Worm (Caenorhabditis elegans) whole organism, L1 larva: ENCODE data around the gene F32D8.13.

Experiments
- C04F5.9 ChIP-seq: sonication (generic microtip); optimal IDR thresholded peaks from 2 replicates; lab custom pipeline; 2016; ENCODE audit warnings: missing genetic modification characterization, missing compliant biosample characterization
- C34B4.2 ChIP-seq: sonication (generic microtip); optimal IDR thresholded peaks from 2 replicates; lab custom pipeline; 2017; ENCODE audit warnings: mild to moderate bottlenecking, missing genetic modification characterization, missing compliant biosample characterization
- F16B12.6 ChIP-seq: fragments of 150-350 bp; optimal IDR thresholded peaks from 2 replicates; lab custom pipeline; 2014; ENCODE audit warnings: missing biosample characterization, missing genetic modification characterization
- aha-1 ChIP-seq: fragments of 150-350 bp; optimal IDR thresholded peaks from 2 replicates; lab custom pipeline; 2014; ENCODE audit warnings: missing biosample characterization, missing genetic modification characterization
- aly-2 ChIP-seq: fragments of 150-350 bp; optimal IDR thresholded peaks from 2 replicates; lab custom pipeline; 2014; ENCODE audit warnings: missing biosample characterization, missing genetic modification characterization
- blmp-1 ChIP-seq: fragments of 150-350 bp; optimal IDR thresholded peaks from 2 replicates; lab custom pipeline; 2014; ENCODE audit warnings: missing biosample characterization, missing genetic modification characterization
- ceh-63 ChIP-seq: fragments of 200-800 bp; sonication (Bioruptor generic); optimal IDR thresholded peaks from 2 replicates; lab custom pipeline; 2018; ENCODE audit warnings: mild to moderate bottlenecking, missing genetic modification characterization, missing compliant biosample characterization
- ceh-82 ChIP-seq, 3 experiments: fragments of 150-350 bp in 1 of 3; sonication (generic microtip) in 2 of 3; optimal IDR thresholded peaks; 2 replicates each; lab custom pipeline; 2014 to 2017; ENCODE audit warnings: missing biosample characterization in 3 of 3, missing genetic modification characterization in 3 of 3
- ceh-88 ChIP-seq: fragments of 200-800 bp; sonication (Bioruptor generic); IDR thresholded peaks from 2 replicates; pipeline ENCODE4 v1.3.6; 2022; ENCODE audit warnings: missing genetic modification characterization, missing compliant biosample characterization
- dpl-1 ChIP-seq, 3 experiments: fragments of 150-350 bp in 2 of 3; sonication (generic microtip) in 1 of 3; optimal IDR thresholded peaks; 2 replicates each; lab custom pipeline; 2014 to 2017; ENCODE audit warnings: missing biosample characterization in 3 of 3, missing genetic modification characterization in 3 of 3, missing genetic modification reagents in 3 of 3
- efl-3 ChIP-seq: fragments of 200-800 bp; sonication (Bioruptor generic); optimal IDR thresholded peaks from 2 replicates; lab custom pipeline; 2018; ENCODE audit warnings: mild to moderate bottlenecking, missing genetic modification characterization, missing compliant biosample characterization
- egl-13 ChIP-seq: sonication (generic microtip); optimal IDR thresholded peaks from 2 replicates; lab custom pipeline; 2016; ENCODE audit warnings: missing genotype, missing genetic modification reagents, missing genetic modification characterization, missing compliant biosample characterization
- egl-27 ChIP-seq, 2 experiments: fragments of 150-350 bp in 1 of 2; sonication (generic microtip); optimal IDR thresholded peaks; 3 replicates each; lab custom pipeline; 2017 to 2018; ENCODE audit warnings: missing biosample characterization in 2 of 2, missing genetic modification characterization in 2 of 2, missing genetic modification reagents in 2 of 2
- elt-3 ChIP-seq, 6 experiments: fragments of 150-350 bp in 1 of 6; sonication (generic microtip); optimal IDR thresholded peaks; 2 replicates each; lab custom pipeline; 2017 to 2018; ENCODE audit warnings: missing biosample characterization in 6 of 6, missing genetic modification characterization in 6 of 6, inconsistent platforms in 1 of 6
- fkh-4 ChIP-seq: sonication (generic microtip); optimal IDR thresholded peaks from 2 replicates; lab custom pipeline; 2016; ENCODE audit warnings: missing compliant biosample characterization, missing genetic modification characterization, borderline replicate concordance
- fos-1 ChIP-seq: fragments of 150-350 bp; optimal IDR thresholded peaks from 2 replicates; lab custom pipeline; 2014; ENCODE audit warnings: missing biosample characterization, missing genetic modification characterization
- grh-1 ChIP-seq: fragments of 200-800 bp; sonication (Bioruptor generic); IDR thresholded peaks from 2 replicates; pipeline ENCODE4 v1.3.6; 2022; ENCODE audit warnings: missing genetic modification reagents, missing genetic modification characterization, missing compliant biosample characterization
- hlh-4 ChIP-seq: sonication (generic microtip); optimal IDR thresholded peaks from 2 replicates; lab custom pipeline; 2016; ENCODE audit warnings: mild to moderate bottlenecking, missing genetic modification characterization, missing compliant biosample characterization
- hpl-2 ChIP-seq: fragments of 150-350 bp; optimal IDR thresholded peaks from 2 replicates; lab custom pipeline; 2014; ENCODE audit warnings: missing biosample characterization, missing genetic modification reagents, missing genetic modification characterization
- irx-1 ChIP-seq: sonication (generic microtip); optimal IDR thresholded peaks from 2 replicates; lab custom pipeline; 2016; ENCODE audit warnings: missing genetic modification characterization, missing compliant biosample characterization
- isw-1 ChIP-seq: fragments of 200-800 bp; sonication (Bioruptor generic); IDR thresholded peaks from 2 replicates; pipeline ENCODE4 v1.3.6; 2022; ENCODE audit warnings: missing genetic modification characterization, missing compliant biosample characterization
- jun-1 ChIP-seq: fragments of 150-350 bp; optimal IDR thresholded peaks from 2 replicates; lab custom pipeline; 2014; ENCODE audit warnings: missing biosample characterization, missing genetic modification reagents, missing genetic modification characterization
- lin-14 ChIP-seq: fragments of 200-800 bp; sonication (Bioruptor generic); optimal IDR thresholded peaks from 2 replicates; lab custom pipeline; 2018; ENCODE audit warnings: mild to moderate bottlenecking, missing genetic modification characterization, moderate library complexity, missing compliant biosample characterization
- lin-35 ChIP-seq, 2 experiments: fragments of 150-350 bp; optimal IDR thresholded peaks; 2 replicates each; lab custom pipeline; 2014; ENCODE audit warnings: missing biosample characterization in 2 of 2, missing genetic modification characterization in 2 of 2, missing genetic modification reagents in 2 of 2
- lin-39 ChIP-seq: fragments of 150-350 bp; optimal IDR thresholded peaks from 2 replicates; lab custom pipeline; 2014; ENCODE audit warnings: missing biosample characterization, missing genetic modification reagents, missing genetic modification characterization
- lir-3 ChIP-seq: sonication (generic microtip); optimal IDR thresholded peaks from 2 replicates; lab custom pipeline; 2016; ENCODE audit warnings: mild to moderate bottlenecking, missing genetic modification characterization, moderate library complexity, missing compliant biosample characterization; ENCODE audit not compliant: poor library complexity
- mab-9 ChIP-seq: fragments of 200-800 bp; sonication (Bioruptor generic); IDR thresholded peaks from 2 replicates; pipeline ENCODE4 v1.3.6; 2022; ENCODE audit warnings: missing genetic modification reagents, missing genetic modification characterization, missing compliant biosample characterization
- mdl-1 ChIP-seq, 2 experiments: fragments of 150-350 bp; optimal IDR thresholded peaks; 2 replicates each; lab custom pipeline; 2014 to 2017; ENCODE audit warnings: missing biosample characterization in 2 of 2, missing genetic modification characterization in 2 of 2, inconsistent platforms in 1 of 2
- mef-2 ChIP-seq: fragments of 150-350 bp; optimal IDR thresholded peaks from 2 replicates; lab custom pipeline; 2014; ENCODE audit warnings: missing biosample characterization, missing genetic modification characterization
- nhr-20 ChIP-seq: sonication (generic microtip); optimal IDR thresholded peaks from 2 replicates; lab custom pipeline; 2016; ENCODE audit warnings: mild to moderate bottlenecking, missing genetic modification characterization, missing compliant biosample characterization
- nhr-237 ChIP-seq: fragments of 150-350 bp; optimal IDR thresholded peaks from 2 replicates; lab custom pipeline; 2014; ENCODE audit warnings: missing biosample characterization, missing genetic modification characterization
- nhr-28 ChIP-seq: fragments of 150-350 bp; optimal IDR thresholded peaks from 2 replicates; lab custom pipeline; 2014; ENCODE audit warnings: missing biosample characterization, missing genetic modification characterization
- nhr-71 ChIP-seq: sonication (generic microtip); optimal IDR thresholded peaks from 2 replicates; lab custom pipeline; 2016; ENCODE audit warnings: mild to moderate bottlenecking, missing genetic modification characterization, moderate library complexity, missing compliant biosample characterization
- nhr-76 ChIP-seq: sonication (generic microtip); optimal IDR thresholded peaks from 2 replicates; lab custom pipeline; 2017; ENCODE audit warnings: missing biosample characterization, missing genetic modification characterization
- nhr-77 ChIP-seq: fragments of 150-350 bp; optimal IDR thresholded peaks from 2 replicates; lab custom pipeline; 2014; ENCODE audit warnings: missing biosample characterization, missing genetic modification characterization
- nhr-84 ChIP-seq: sonication (generic microtip); optimal IDR thresholded peaks from 2 replicates; lab custom pipeline; 2017; ENCODE audit warnings: missing biosample characterization, missing genetic modification characterization
- nhr-85 ChIP-seq: sonication (generic microtip); peaks from one replicate; lab custom pipeline; 2016; ENCODE audit warnings: missing genetic modification characterization, inconsistent platforms, missing compliant biosample characterization
- nhr-90 ChIP-seq: sonication (generic microtip); optimal IDR thresholded peaks from 2 replicates; lab custom pipeline; 2016; ENCODE audit warnings: mild to moderate bottlenecking, missing genetic modification characterization, missing compliant biosample characterization; ENCODE audit not compliant: poor library complexity
- pag-3 ChIP-seq: sonication (generic microtip); optimal IDR thresholded peaks from 2 replicates; lab custom pipeline; 2017; ENCODE audit warnings: missing genetic modification characterization, mild to moderate bottlenecking, missing compliant biosample characterization, antibody characterized with exemption, borderline replicate concordance; ENCODE audit not compliant: insufficient read depth
- pqm-1 ChIP-seq: sonication (generic microtip); optimal IDR thresholded peaks from 3 replicates; lab custom pipeline; 2017; ENCODE audit warnings: missing biosample characterization, missing genetic modification characterization
- skn-1 ChIP-seq: fragments of 150-350 bp; optimal IDR thresholded peaks from 2 replicates; lab custom pipeline; 2014; ENCODE audit warnings: missing biosample characterization, missing genetic modification characterization
- snu-23 ChIP-seq: sonication (generic microtip); optimal IDR thresholded peaks from 2 replicates; lab custom pipeline; 2016; ENCODE audit warnings: missing genetic modification characterization, missing compliant biosample characterization
- sox-4 ChIP-seq: sonication (generic microtip); optimal IDR thresholded peaks from 2 replicates; lab custom pipeline; 2016; ENCODE audit warnings: missing genetic modification characterization, missing compliant biosample characterization
- swsn-7 ChIP-seq: sonication (generic microtip); optimal IDR thresholded peaks from 2 replicates; lab custom pipeline; 2016; ENCODE audit warnings: missing genetic modification characterization, missing compliant biosample characterization
- unc-130 ChIP-seq: fragments of 150-350 bp; optimal IDR thresholded peaks from 2 replicates; lab custom pipeline; 2017; ENCODE audit warnings: missing biosample characterization, missing genetic modification characterization, inconsistent platforms
- unc-62 ChIP-seq: fragments of 150-350 bp; optimal IDR thresholded peaks from 2 replicates; lab custom pipeline; 2014; ENCODE audit warnings: missing biosample characterization, missing genetic modification reagents, missing genetic modification characterization
- unc-86 ChIP-seq: sonication (generic microtip); optimal IDR thresholded peaks from 2 replicates; lab custom pipeline; 2016; ENCODE audit warnings: missing genetic modification characterization, missing compliant biosample characterization
- xbp-1 ChIP-seq: sonication (generic microtip); optimal IDR thresholded peaks from 2 replicates; lab custom pipeline; 2016; ENCODE audit warnings: missing genetic modification characterization, missing compliant biosample characterization
- ztf-4 ChIP-seq: fragments of 150-350 bp; optimal IDR thresholded peaks from 2 replicates; lab custom pipeline; 2014; ENCODE audit warnings: missing biosample characterization, missing genetic modification characterization

F32D8.13 gene

DNA sequence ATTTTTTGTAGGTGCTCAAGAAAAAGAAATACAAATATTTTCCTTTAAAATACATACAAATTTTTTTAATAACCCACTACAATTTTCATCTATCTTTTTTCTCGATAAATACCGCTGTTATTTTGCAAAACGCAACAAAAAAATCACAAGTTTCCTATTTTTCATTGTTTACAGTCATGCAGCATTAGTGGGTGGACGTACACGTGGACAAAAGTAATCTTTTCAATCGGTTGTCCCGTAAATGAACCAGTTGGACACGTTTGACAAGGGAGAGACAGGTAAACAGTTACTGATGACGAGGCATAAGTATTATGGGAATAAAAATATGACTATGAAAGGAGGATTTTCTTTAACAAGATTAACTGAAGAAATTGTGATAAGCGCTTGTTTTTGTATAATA is 23.2 kb downstream of the F32D8.13 start (continued):
- peak; percentile 13 for TF ChIP-seq nhr-71 (tag; lab: Kevin White, UChicago)
- TF ChIP-seq swsn-7 (tag; lab: Kevin White, UChicago): no peak
- TF ChIP-seq snu-23 (GFP tag; lab: Kevin White, UChicago): peak; percentile 47
- TF ChIP-seq egl-13 (tag; lab: Kevin White, UChicago): no peak
- TF ChIP-seq ceh-63 (GFP tag; lab: Kevin White, UChicago): no peak
- TF ChIP-seq lin-35 (GFP tag; optimal IDR thresholded peaks at IDR 0.05; lab: Kevin White, UChicago): peak in 1 of 2 experiments; percentile 23
- TF ChIP-seq sox-4 (tag; lab: Kevin White, UChicago): no peak
- TF ChIP-seq nhr-20 (tag; lab: Kevin White, UChicago): peak; percentile 24
- peak; percentile 46 for TF ChIP-seq xbp-1 (tag; lab: Kevin White, UChicago)
- no peak for TF ChIP-seq efl-3 (GFP tag; lab: Kevin White, UChicago)
- TF ChIP-seq, all 84 proteins: peak for 11

DNA sequence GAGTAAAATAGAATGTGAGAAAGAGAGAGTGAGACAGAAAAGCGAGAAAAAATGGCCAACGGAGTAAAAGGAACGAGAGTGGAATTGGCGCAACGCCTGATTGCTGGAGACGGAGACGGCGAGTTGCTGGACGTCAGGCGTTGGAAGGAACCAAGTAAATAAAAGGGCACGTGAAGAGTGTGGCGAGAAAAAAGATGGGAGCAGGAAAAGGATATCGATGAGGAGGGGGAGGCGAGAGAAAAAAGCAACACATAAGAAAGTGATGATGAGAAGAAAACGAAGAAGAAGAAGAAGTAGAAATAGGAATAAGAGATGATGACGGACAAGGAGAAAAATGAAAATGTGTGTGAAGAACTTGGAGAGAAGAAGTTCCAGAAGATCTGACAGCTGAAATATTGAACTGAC is 24.9 kb downstream of the F32D8.13 start:
- TF ChIP-seq lir-3 (no peak), unc-86 (tag; lab: Kevin White, UChicago) (peak; percentile 87), lin-39 (tag; lab: Kevin White, UChicago) (no peak), grh-1 (GFP tag; lab: Robert Waterston, UW) (no peak), nhr-77 (peak; percentile 88), skn-1 (tag; lab: Kevin White, UChicago) (peak; percentile 56), mdl-1 (tag; optimal IDR thresholded peaks at IDR 0.05; lab: Kevin White, UChicago) (peak; percentile 79 to 95), ceh-63 (GFP tag; lab: Kevin White, UChicago) (no peak), C34B4.2 (tag; lab: Kevin White, UChicago) (no peak), aha-1 (tag; lab: Kevin White, UChicago) (no peak), egl-13 (tag; lab: Kevin White, UChicago) (peak; percentile 89), efl-3 (GFP tag; lab: Kevin White, UChicago) (no peak), hlh-4 (tag; lab: Kevin White, UChicago) (no peak), ceh-82 (tag; optimal IDR thresholded peaks at IDR 0.05; lab: Kevin White, UChicago) (peak; percentile 71 to 86 (median 75)), blmp-1 (tag; lab: Kevin White, UChicago) (peak; percentile 88), elt-3 (tag; optimal IDR thresholded peaks at IDR 0.05; lab: Kevin White, UChicago) (peak in 2 of 6 experiments; percentile 18 to 39), mef-2 (peak; percentile 10), nhr-28 (no peak), lin-14 (GFP tag; lab: Kevin White, UChicago) (peak; percentile 99), nhr-76 (no peak), fos-1 (tag; lab: Kevin White, UChicago) (peak; percentile 78), ceh-88 (GFP tag; lab: Robert Waterston, UW) (0 out of 2 replicates have a peak, but pooled peaks have one; percentile 7), nhr-71 (tag; lab: Kevin White, UChicago) (peak; percentile 97), F16B12.6 (tag; lab: Kevin White, UChicago) (no peak), unc-130 (peak; percentile 56), ztf-4 (tag; lab: Kevin White, UChicago) (peak; percentile 68), isw-1 (peak; percentile 71), pag-3 (tag; lab: Kevin White, UChicago) (peak; percentile 72), jun-1 (peak; percentile 80), egl-27 (tag; optimal IDR thresholded peaks at IDR 0.05; lab: Kevin White, UChicago) (peak; percentile 71 to 82), nhr-84 (tag; lab: Kevin White, UChicago) (no peak), aly-2 (tag; lab: Kevin White, UChicago) (no peak), mab-9 (GFP tag; lab: Robert Waterston, UW) (peak; percentile 51; the same call in 1 of the 2 replicates), xbp-1 (tag; lab: Kevin White, UChicago) (peak; percentile 70), nhr-85 (peak; percentile 95), dpl-1 (GFP tag; optimal IDR thresholded peaks at IDR 0.05; lab: Kevin White, UChicago) (peak; percentile 15 to 46 (median 46)), hpl-2 (no peak), sox-4 (tag; lab: Kevin White, UChicago) (peak; percentile 57), fkh-4 (tag; lab: Kevin White, UChicago) (no peak), nhr-237 (tag; lab: Kevin White, UChicago) (peak; percentile 63), pqm-1 (tag; lab: Kevin White, UChicago) (no peak), irx-1 (tag; lab: Kevin White, UChicago) (peak; percentile 83), nhr-90 (peak; percentile 54), unc-62 (no peak), snu-23 (GFP tag; lab: Kevin White, UChicago) (peak; percentile 93), C04F5.9 (no peak)
